Fruit fly (Drosophila melanogaster): ENCODE data around the gene trc.

trc gene

dm6 chr3L:19804908-19805307, 29.2 kb downstream of the trc start, which contains the start of the genes TORIP and Ccdc58:
TORIP (minus strand) TSS chr3L:19805080.
Ccdc58 (plus strand) TSS chr3L:19805181.
- TF ChIP-seq Rel (GFP tag; optimal IDR thresholded peaks at IDR 0.05) (no peak), Rel (tag; optimal IDR thresholded peaks at IDR 0.05) (peak; percentile 39), N (GFP tag; optimal IDR thresholded peaks at IDR 0.05) (no peak)

dm6 chr3L:19801105-19801504, 33.0 kb downstream of the trc start, which contains the start of gene CG14102:
CG14102 (minus strand) TSS chr3L:19801291.
- TF ChIP-seq Myc (optimal IDR thresholded peaks at IDR 0.05) (no peak), N (GFP tag; optimal IDR thresholded peaks at IDR 0.05) (no peak), Vsx2 (GFP tag; optimal IDR thresholded peaks at IDR 0.05; ENCODE audit: partially characterized antibody) (no peak), Rel (GFP tag; optimal IDR thresholded peaks at IDR 0.05) (no peak), Rel (tag; optimal IDR thresholded peaks at IDR 0.05) (no peak), Hr83 (GFP tag; optimal IDR thresholded peaks at IDR 0.05; ENCODE audit: poor library complexity, severe bottlenecking) (no peak), woc (GFP tag; optimal IDR thresholded peaks at IDR 0.05) (no peak), Hr78 (GFP tag; optimal IDR thresholded peaks at IDR 0.05) (no peak), brk (GFP tag; optimal IDR thresholded peaks at IDR 0.05) (no peak), HLH106 (tag; optimal IDR thresholded peaks at IDR 0.05) (no peak), dsf (GFP tag; optimal IDR thresholded peaks at IDR 0.05; ENCODE audit: borderline replicate concordance) (no peak), Mio (GFP tag; optimal IDR thresholded peaks at IDR 0.05) (no peak), h (GFP tag; optimal IDR thresholded peaks at IDR 0.05) (no peak)

DNA sequence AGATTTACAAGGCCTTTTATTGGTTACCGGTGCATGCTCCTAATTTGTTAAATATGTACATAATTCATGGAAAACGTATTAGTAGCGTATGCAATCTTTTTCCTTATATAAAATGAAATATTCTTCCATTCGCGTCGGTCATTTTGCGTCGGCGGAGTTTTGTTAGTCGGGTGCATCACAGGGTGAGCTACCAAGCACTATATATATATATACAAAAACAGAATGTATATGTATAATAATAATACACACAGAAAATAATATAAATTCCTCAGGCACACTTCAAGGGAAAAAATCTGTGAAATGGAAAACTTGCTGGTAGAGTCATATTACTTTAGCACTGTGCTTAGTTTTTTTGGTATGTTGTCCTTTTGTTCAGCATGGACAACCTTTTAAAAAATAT, 35.1 kb downstream of the trc start, which contains the start of gene Ir76a:
Gene Ir76a (plus strand): TSS at position 301 of the 400 bp plus-strand sequence.
- TF ChIP-seq psq (GFP tag; optimal IDR thresholded peaks at IDR 0.05) (no peak), CrebA (GFP tag; optimal IDR thresholded peaks at IDR 0.05; ENCODE audit: borderline replicate concordance) (no peak), N (GFP tag; optimal IDR thresholded peaks at IDR 0.05) (no peak), ey (GFP tag; optimal IDR thresholded peaks at IDR 0.05) (no peak), foxo (GFP tag; optimal IDR thresholded peaks at IDR 0.05) (no peak), CG9705 (GFP tag; optimal IDR thresholded peaks at IDR 0.05) (no peak), h (GFP tag; optimal IDR thresholded peaks at IDR 0.05) (no peak), Mio (GFP tag; optimal IDR thresholded peaks at IDR 0.05) (no peak), Hr83 (GFP tag; optimal IDR thresholded peaks at IDR 0.05; ENCODE audit: poor library complexity, severe bottlenecking) (no peak), dmrt93B (GFP tag; optimal IDR thresholded peaks at IDR 0.05) (no peak), br (GFP tag; optimal IDR thresholded peaks at IDR 0.05) (no peak)

DNA sequence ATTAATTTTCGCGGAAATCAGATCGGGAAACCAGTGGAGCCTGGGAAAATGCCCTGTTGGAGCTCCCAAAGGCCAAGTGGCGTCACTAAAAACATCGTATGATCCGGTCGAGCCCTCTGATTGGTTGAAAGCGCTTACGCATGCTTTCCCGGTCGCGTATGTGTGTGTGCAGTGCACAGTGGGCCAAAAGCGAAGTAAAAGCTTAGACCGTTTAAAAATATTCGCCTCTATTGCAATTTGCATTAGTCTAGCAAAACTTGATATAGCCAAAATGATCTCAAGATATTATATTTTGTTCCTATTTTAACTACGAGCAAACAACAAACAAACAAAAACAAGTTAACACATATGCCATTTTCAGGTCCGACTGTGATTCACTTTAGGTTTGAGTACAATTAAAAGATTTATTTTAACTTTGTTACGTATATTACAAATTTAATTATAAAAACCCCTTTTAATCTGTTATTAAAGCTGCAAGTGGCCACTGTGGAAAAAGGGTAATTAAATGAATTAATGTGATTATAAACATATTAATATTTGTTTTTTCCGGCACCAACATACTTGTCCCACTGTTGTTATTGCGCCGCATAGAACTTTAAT, 39.8 kb downstream of the trc start:
- peak; percentile 89 for TF ChIP-seq woc (GFP tag; optimal IDR thresholded peaks at IDR 0.05)
- TF ChIP-seq Dif (GFP tag; optimal IDR thresholded peaks at IDR 0.05; ENCODE audit: partially characterized antibody): peak; percentile 15
- peak; percentile 83 for TF ChIP-seq ey (GFP tag; optimal IDR thresholded peaks at IDR 0.05)
- peak; percentile 78 for TF ChIP-seq psq (GFP tag; optimal IDR thresholded peaks at IDR 0.05)
- TF ChIP-seq CG9705 (GFP tag; optimal IDR thresholded peaks at IDR 0.05): peak; percentile 71
- TF ChIP-seq tai (GFP tag; optimal IDR thresholded peaks at IDR 0.05): no peak
- TF ChIP-seq Jra (GFP tag; optimal IDR thresholded peaks at IDR 0.05): peak; percentile 72
- TF ChIP-seq dsf (GFP tag; optimal IDR thresholded peaks at IDR 0.05; ENCODE audit: borderline replicate concordance): peak; percentile 33
- TF ChIP-seq OdsH (GFP tag; optimal IDR thresholded peaks at IDR 0.05): peak; percentile 90
- TF ChIP-seq sage (GFP tag; optimal IDR thresholded peaks at IDR 0.05): peak; percentile 66
- TF ChIP-seq dmrt93B (GFP tag; optimal IDR thresholded peaks at IDR 0.05): no peak
- peak; percentile 84 for TF ChIP-seq Hr83 (GFP tag; optimal IDR thresholded peaks at IDR 0.05; ENCODE audit: poor library complexity, severe bottlenecking)
- TF ChIP-seq Abd-B (GFP tag; optimal IDR thresholded peaks at IDR 0.05): no peak
- peak; percentile 82 for TF ChIP-seq rgr (GFP tag; optimal IDR thresholded peaks at IDR 0.05)
- no peak for TF ChIP-seq brk (GFP tag; optimal IDR thresholded peaks at IDR 0.05)
- peak; percentile 21 to 91 for TF ChIP-seq foxo (GFP tag; optimal IDR thresholded peaks at IDR 0.05)
- TF ChIP-seq h (GFP tag; optimal IDR thresholded peaks at IDR 0.05): peak; percentile 86
- TF ChIP-seq Hr78 (GFP tag; optimal IDR thresholded peaks at IDR 0.05): no peak
- TF ChIP-seq sv (GFP tag; optimal IDR thresholded peaks at IDR 0.05): peak; percentile 83
- TF ChIP-seq Sp1 (GFP tag; optimal IDR thresholded peaks at IDR 0.05): peak; percentile 89
- TF ChIP-seq Myc (optimal IDR thresholded peaks at IDR 0.05): no peak
- peak; percentile 95 for TF ChIP-seq HLH106 (tag; optimal IDR thresholded peaks at IDR 0.05)
- no peak for TF ChIP-seq br (GFP tag; optimal IDR thresholded peaks at IDR 0.05)
- TF ChIP-seq fru (GFP tag; optimal IDR thresholded peaks at IDR 0.05): peak; percentile 81
- TF ChIP-seq N (GFP tag; optimal IDR thresholded peaks at IDR 0.05): peak; percentile 55
- peak; percentile 80 for TF ChIP-seq CG32264 (GFP tag; optimal IDR thresholded peaks at IDR 0.05)
- peak; percentile 51 for TF ChIP-seq Rel (GFP tag; optimal IDR thresholded peaks at IDR 0.05)
- TF ChIP-seq Rel (tag; optimal IDR thresholded peaks at IDR 0.05): peak; percentile 35
- no peak for TF ChIP-seq usp (GFP tag; optimal IDR thresholded peaks at IDR 0.05)
